Fruit fly (Drosophila melanogaster): Measurements from ENCODE around the gene CG43133.

Gene CG43133

DNA sequence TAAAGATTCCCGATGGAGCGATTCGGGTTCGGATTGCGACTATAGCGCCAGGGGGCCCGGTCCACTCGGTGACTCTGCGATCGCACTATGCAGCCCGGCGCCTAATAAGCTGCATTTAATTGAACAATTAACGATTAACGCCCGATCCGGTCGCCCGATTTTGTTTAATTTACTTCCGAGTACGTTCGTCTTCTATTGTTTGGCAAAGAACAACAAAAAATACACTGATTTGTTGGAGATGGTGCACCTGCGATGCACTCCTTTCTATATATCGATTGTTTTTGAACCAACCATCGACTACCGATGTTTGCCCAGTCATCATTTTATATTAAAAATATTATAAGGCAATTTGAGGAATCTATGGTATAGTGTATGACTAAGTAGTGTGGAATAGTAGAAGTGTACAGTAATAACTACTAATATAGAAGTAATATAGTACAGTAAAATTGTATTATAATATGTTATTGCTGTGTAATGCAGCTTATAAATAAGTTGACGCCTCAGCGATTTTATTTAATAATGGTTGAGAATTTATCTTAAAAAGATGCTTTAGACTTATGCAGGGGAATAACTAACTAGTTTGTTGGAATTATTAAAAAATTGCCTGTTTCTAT is 28.8 kb downstream of the CG43133 start, which contains the start of gene Mvb12 (continued):
- no peak for TF ChIP-seq Hmr (GFP tag; optimal IDR thresholded peaks at IDR 0.05)
- TF ChIP-seq ro (GFP tag; IDR thresholded peaks at IDR 0.05), result no peak
- no peak for TF ChIP-seq az2 (GFP tag; optimal IDR thresholded peaks at IDR 0.05)
- no peak for TF ChIP-seq Dbx (GFP tag; IDR thresholded peaks at IDR 0.05)
- no peak for TF ChIP-seq Meics (GFP tag; optimal IDR thresholded peaks at IDR 0.05)
- no peak for TF ChIP-seq hkb (optimal IDR thresholded peaks at IDR 0.05)
- peak; percentile 44 for TF ChIP-seq hkb (GFP tag; IDR thresholded peaks at IDR 0.05)
- TF ChIP-seq CG7372 (GFP tag; IDR thresholded peaks at IDR 0.05), result no peak
- TF ChIP-seq nau (GFP tag; optimal IDR thresholded peaks at IDR 0.05), result peak; percentile 15
- TF ChIP-seq vvl (GFP tag; IDR thresholded peaks at IDR 0.05), result peak; percentile 27; the same call in 1 of the 2 replicates
- TF ChIP-seq CG7556 (GFP tag; optimal IDR thresholded peaks at IDR 0.05), result no peak
- TF ChIP-seq CG1603 (tag; optimal IDR thresholded peaks at IDR 0.05), result peak; percentile 48
- TF ChIP-seq emc (GFP tag; optimal IDR thresholded peaks at IDR 0.05), result no peak
- TF ChIP-seq CG18599 (GFP tag; optimal IDR thresholded peaks at IDR 0.05), result no peak
- TF ChIP-seq Mrtf (GFP tag; IDR thresholded peaks at IDR 0.05), result no peak
- TF ChIP-seq CG10654 (GFP tag; optimal IDR thresholded peaks at IDR 0.05), result no peak
- TF ChIP-seq CG6791 (GFP tag; IDR thresholded peaks at IDR 0.05; ENCODE audit: partially characterized antibody), result peak; percentile 63
- peak; percentile 7 for TF ChIP-seq CG10267 (tag; optimal IDR thresholded peaks at IDR 0.05)
- TF ChIP-seq nerfin-1 (tag; optimal IDR thresholded peaks at IDR 0.05), result peak; percentile 38
- no peak for TF ChIP-seq CG12744 (GFP tag; optimal IDR thresholded peaks at IDR 0.05)
- TF ChIP-seq CG3065 (GFP tag; optimal IDR thresholded peaks at IDR 0.05), result no peak
- TF ChIP-seq abd-A (tag; optimal IDR thresholded peaks at IDR 0.05), result no peak
- peak; percentile 45 for TF ChIP-seq CG15601 (tag; optimal IDR thresholded peaks at IDR 0.05)
- TF ChIP-seq nmo (GFP tag; optimal IDR thresholded peaks at IDR 0.05), result no peak
- TF ChIP-seq CG30020 (tag; optimal IDR thresholded peaks at IDR 0.05), result no peak
- no peak for TF ChIP-seq CG7271 (tag; optimal IDR thresholded peaks at IDR 0.05)
- TF ChIP-seq Chrac-16 (GFP tag; optimal IDR thresholded peaks at IDR 0.05), result no peak
- no peak for TF ChIP-seq psq (GFP tag; optimal IDR thresholded peaks at IDR 0.05)
- no peak for TF ChIP-seq klu (GFP tag; IDR thresholded peaks at IDR 0.05)
- 0 out of 2 replicates have a peak, but pooled peaks have one; percentile 20 for TF ChIP-seq CG2129 (GFP tag; IDR thresholded peaks at IDR 0.05; ENCODE audit: partially characterized antibody)
- TF ChIP-seq gsb (GFP tag; IDR thresholded peaks at IDR 0.05), result no peak
- no peak for TF ChIP-seq ERR (GFP tag; optimal IDR thresholded peaks at IDR 0.05)
- no peak for TF ChIP-seq Ets97D (GFP tag; optimal IDR thresholded peaks at IDR 0.05)
- TF ChIP-seq Xrp1 (GFP tag; IDR thresholded peaks at IDR 0.05), result 0 out of 2 replicates have a peak, but pooled peaks have one; percentile 15
- TF ChIP-seq CG6813 (GFP tag; optimal IDR thresholded peaks at IDR 0.05), result no peak
- TF ChIP-seq Hey (tag; optimal IDR thresholded peaks at IDR 0.05), result no peak
- no peak for TF ChIP-seq CG8089 (GFP tag; optimal IDR thresholded peaks at IDR 0.05)
- TF ChIP-seq ab (GFP tag; optimal IDR thresholded peaks at IDR 0.05), result no peak
- peak; percentile 19; the same call in 2 of the 3 replicates for TF ChIP-seq vnd (GFP tag; IDR thresholded peaks at IDR 0.05; ENCODE audit: partially characterized antibody)
- TF ChIP-seq CG7745 (tag; optimal IDR thresholded peaks at IDR 0.05), result no peak
- no peak for TF ChIP-seq CG10543 (GFP tag; optimal IDR thresholded peaks at IDR 0.05)
- no peak for TF ChIP-seq run (tag; optimal IDR thresholded peaks at IDR 0.05)
- no peak for TF ChIP-seq toy (GFP tag; IDR thresholded peaks at IDR 0.05)
- no peak for TF ChIP-seq Kr (GFP tag; optimal IDR thresholded peaks at IDR 0.05)
- no peak for TF ChIP-seq Atf3 (GFP tag; optimal IDR thresholded peaks at IDR 0.05)
- TF ChIP-seq CG7786 (GFP tag; optimal IDR thresholded peaks at IDR 0.05), result no peak
- no peak for TF ChIP-seq CG6654 (GFP tag; optimal IDR thresholded peaks at IDR 0.05)
- TF ChIP-seq CTCF (GFP tag; optimal IDR thresholded peaks at IDR 0.05), result no peak
- TF ChIP-seq hth (optimal IDR thresholded peaks at IDR 0.05), result no peak
- TF ChIP-seq phol (tag; optimal IDR thresholded peaks at IDR 0.05), result no peak
- TF ChIP-seq fu2 (GFP tag; optimal IDR thresholded peaks at IDR 0.05), result no peak
- no peak for TF ChIP-seq CG15073 (GFP tag; optimal IDR thresholded peaks at IDR 0.05)
